Worm (Caenorhabditis elegans): ENCODE results near the gene elks-1.
A peak's percentile ranks its signal among the peaks of the same experiment; 100 is the strongest.

Gene elks-1

DNA sequence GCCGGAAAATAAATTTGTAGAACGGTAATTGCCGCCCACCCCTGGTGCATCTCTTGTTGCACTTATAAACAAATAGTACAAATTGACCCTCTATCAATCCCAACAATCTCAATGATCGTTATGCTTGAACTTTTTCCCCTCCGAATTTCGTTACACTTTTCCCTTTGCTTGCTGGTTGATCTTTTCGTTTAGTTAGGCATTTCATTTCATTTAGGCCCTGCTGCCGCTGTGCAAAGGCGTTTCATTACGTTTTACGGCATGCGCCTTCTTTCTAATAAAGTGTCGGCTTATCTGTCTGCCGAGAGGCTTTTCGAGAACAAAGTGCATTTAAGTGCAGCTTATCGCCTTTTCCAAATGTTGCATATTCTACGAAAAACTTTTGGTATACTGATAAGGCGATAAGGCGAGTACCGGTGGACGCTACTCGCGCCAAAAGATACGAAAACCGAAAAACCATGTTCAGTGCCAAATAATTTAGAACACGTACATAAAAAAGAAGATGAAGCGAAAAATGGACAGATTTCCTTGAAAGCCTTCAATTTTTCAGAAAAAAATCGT, 39.1 kb downstream of the elks-1 start:
- TF ChIP-seq nhr-11 (tag; optimal IDR thresholded peaks at IDR 0.05) (no peak), dve-1 (tag; optimal IDR thresholded peaks at IDR 0.05) (no peak), elt-2 (tag; optimal IDR thresholded peaks at IDR 0.05) (peak; percentile 42)

DNA sequence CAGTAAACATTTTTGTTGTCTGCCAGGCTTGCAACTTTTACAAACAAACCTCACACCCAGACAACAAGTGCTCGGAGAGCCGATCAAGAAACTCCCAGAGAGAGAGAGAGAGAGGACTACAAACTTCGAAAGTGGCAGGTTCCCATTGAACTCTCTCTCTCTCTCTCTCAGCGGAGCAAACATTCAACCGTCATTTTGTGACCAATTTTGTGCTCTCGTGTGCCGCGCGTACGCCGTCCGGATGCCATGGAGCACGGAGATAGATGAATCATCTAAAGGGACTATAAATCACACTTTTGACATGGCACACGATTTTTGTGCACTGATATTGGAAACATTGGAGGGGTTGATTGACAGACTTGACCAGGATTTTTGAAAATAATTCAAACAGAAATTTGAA, 40.9 kb downstream of the elks-1 start:
- TF ChIP-seq pag-3 (tag; optimal IDR thresholded peaks at IDR 0.05; ENCODE audit: borderline replicate concordance) = no peak
- TF ChIP-seq pros-1 (tag; optimal IDR thresholded peaks at IDR 0.05) = no peak
- TF ChIP-seq ceh-2 (tag; optimal IDR thresholded peaks at IDR 0.05) = no peak
- TF ChIP-seq hlh-30 (tag; optimal IDR thresholded peaks at IDR 0.05; ENCODE audit: insufficient read depth) = no peak
- no peak for TF ChIP-seq hlh-8 (tag; optimal IDR thresholded peaks at IDR 0.05)
- no peak for TF ChIP-seq syd-9 (tag; optimal IDR thresholded peaks at IDR 0.05)
- TF ChIP-seq ceh-14 (tag; optimal IDR thresholded peaks at IDR 0.05) = no peak
- TF ChIP-seq C08G9.2 (tag; optimal IDR thresholded peaks at IDR 0.05) = no peak
- no peak for TF ChIP-seq nhr-232 (tag; optimal IDR thresholded peaks at IDR 0.05)
- TF ChIP-seq ceh-9 (tag; optimal IDR thresholded peaks at IDR 0.05) = no peak
- no peak for TF ChIP-seq ceh-18 (tag; optimal IDR thresholded peaks at IDR 0.05)
- no peak for TF ChIP-seq pax-1 (tag; optimal IDR thresholded peaks at IDR 0.05)
- no peak for TF ChIP-seq npax-4 (tag; optimal IDR thresholded peaks at IDR 0.05)
- no peak for TF ChIP-seq dmd-4 (tag; optimal IDR thresholded peaks at IDR 0.05; ENCODE audit: borderline replicate concordance)
- TF ChIP-seq pha-4 (tag; optimal IDR thresholded peaks at IDR 0.05) = no peak
- TF ChIP-seq eyg-1 (tag; optimal IDR thresholded peaks at IDR 0.05) = no peak
- TF ChIP-seq che-1 (tag; optimal IDR thresholded peaks at IDR 0.05) = no peak
- TF ChIP-seq ceh-24 (tag; optimal IDR thresholded peaks at IDR 0.05) = no peak
- no peak for TF ChIP-seq elt-2 (tag; optimal IDR thresholded peaks at IDR 0.05)

DNA sequence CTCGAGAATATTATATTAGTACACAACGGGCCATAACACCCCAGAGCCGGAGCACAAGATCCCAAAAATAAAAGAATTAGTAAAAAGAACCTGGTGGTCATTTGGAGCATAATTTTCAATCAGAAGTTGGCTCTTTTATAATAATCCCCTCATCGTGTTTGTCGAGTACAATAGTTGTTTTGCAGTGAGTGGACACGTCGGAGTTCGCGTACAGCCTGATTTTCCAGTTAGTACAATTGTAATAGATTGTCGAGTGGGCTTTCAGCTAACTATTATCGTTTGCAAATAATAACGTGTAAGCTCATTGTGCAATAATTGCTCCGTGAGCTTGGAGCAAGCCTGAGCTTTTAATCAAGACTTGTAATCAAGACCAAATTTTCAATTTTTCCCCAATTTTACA, 42.4 kb downstream of the elks-1 start, which contains the start of gene W08E12.9:
W08E12.9 (minus strand) TSS at position 101 of the 400 bp plus-strand sequence.
- TF ChIP-seq nhr-232 (tag; optimal IDR thresholded peaks at IDR 0.05) (no peak), ceh-9 (tag; optimal IDR thresholded peaks at IDR 0.05) (no peak), ceh-2 (tag; optimal IDR thresholded peaks at IDR 0.05) (no peak), odd-2 (tag; optimal IDR thresholded peaks at IDR 0.05) (no peak), nfya-1 (tag; optimal IDR thresholded peaks at IDR 0.05) (no peak), sox-2 (GFP tag; IDR thresholded peaks at IDR 0.05) (no peak), lim-6 (tag; optimal IDR thresholded peaks at IDR 0.05) (no peak), che-1 (tag; optimal IDR thresholded peaks at IDR 0.05) (no peak), mec-3 (tag; optimal IDR thresholded peaks at IDR 0.05; ENCODE audit: borderline replicate concordance) (no peak), ceh-18 (tag; optimal IDR thresholded peaks at IDR 0.05) (no peak), tbx-2 (tag; optimal IDR thresholded peaks at IDR 0.05) (no peak), sdc-2 (tag; optimal IDR thresholded peaks at IDR 0.05) (no peak), ama-1 (optimal IDR thresholded peaks at IDR 0.05) (no peak), ref-2 (tag; optimal IDR thresholded peaks at IDR 0.05) (no peak), K09A11.1 (tag; optimal IDR thresholded peaks at IDR 0.05; ENCODE audit: insufficient read depth) (no peak), npax-4 (tag; optimal IDR thresholded peaks at IDR 0.05) (no peak), ztf-16 (tag; optimal IDR thresholded peaks at IDR 0.05) (no peak)

- TF ChIP-seq elt-4 (tag; optimal IDR thresholded peaks at IDR 0.05) (no peak), pha-4 (tag; optimal IDR thresholded peaks at IDR 0.05) (no peak), sox-4 (tag; optimal IDR thresholded peaks at IDR 0.05) (no peak), eyg-1 (tag; optimal IDR thresholded peaks at IDR 0.05) (no peak), npax-4 (tag; optimal IDR thresholded peaks at IDR 0.05) (no peak), T23F11.4 (GFP tag; optimal IDR thresholded peaks at IDR 0.05) (no peak), hlh-13 (GFP tag; optimal IDR thresholded peaks at IDR 0.05) (no peak), syd-9 (tag; optimal IDR thresholded peaks at IDR 0.05) (no peak), unc-55 (GFP tag; optimal IDR thresholded peaks at IDR 0.05) (no peak), odd-2 (tag; optimal IDR thresholded peaks at IDR 0.05) (no peak)
Observed at ce11 chrIV:3305575-3305974, 44.3 kb downstream of the elks-1 start, which contains the start of gene W08E12.2. Gene W08E12.2 (plus strand): TSS chrIV:3305875.

Data from whole organism, late embryonic.